Worm (Caenorhabditis elegans): ENCODE results near the gene ceh-63.

- TF ChIP-seq nhr-76 (tag; optimal IDR thresholded peaks at IDR 0.05) (no peak), lin-32 (GFP tag; optimal IDR thresholded peaks at IDR 0.05) (no peak), pha-4 (tag; optimal IDR thresholded peaks at IDR 0.05) (no peak), ces-1 (GFP tag; optimal IDR thresholded peaks at IDR 0.05) (no peak), nhr-12 (tag; optimal IDR thresholded peaks at IDR 0.05) (no peak), unc-120 (tag; optimal IDR thresholded peaks at IDR 0.05; ENCODE audit: poor library complexity, severe bottlenecking) (no peak)
Observed at ce11 chrX:3706319-3706718, 32.5 kb upstream of the ceh-63 start.

Measured in whole organism, mixed stage, embryonic.